Worm (Caenorhabditis elegans): ENCODE results near the gene C05G5.2.

ce11 chrX:14793198-14793747 lies 46.2 kb downstream of the C05G5.2 start, which contains the start of gene sprr-2:
- TF ChIP-seq unc-62 (GFP tag; optimal IDR thresholded peaks at IDR 0.05) (no peak), aly-2 (tag; optimal IDR thresholded peaks at IDR 0.05) (no peak), nhr-6 (tag; optimal IDR thresholded peaks at IDR 0.05) (no peak)
